Fruit fly (Drosophila melanogaster) whole organism, embryonic: ENCODE data around the gene FipoQ.

ENCODE experiments used
- Blimp-1 ChIP-seq: fragments of 200-800 bp; sonication (Bioruptor generic); optimal IDR thresholded peaks from 3 replicates; lab custom pipeline; 2018; ENCODE audit warnings: missing biosample characterization, missing genetic modification characterization, mild to moderate bottlenecking, moderate library complexity, missing genetic modification reagents
- Bteb2 ChIP-seq: fragments of 200-800 bp; sonication (Bioruptor generic); optimal IDR thresholded peaks from 2 replicates; lab custom pipeline; 2016; ENCODE audit warnings: missing biosample characterization, missing genetic modification characterization
- CG10979 ChIP-seq: fragments of 200-800 bp; sonication (Bioruptor generic); optimal IDR thresholded peaks from 2 replicates; lab custom pipeline; 2018; ENCODE audit warnings: missing biosample characterization, mild to moderate bottlenecking, missing genetic modification characterization, moderate library complexity
- CG12071 ChIP-seq: fragments of 200-800 bp; sonication (Bioruptor generic); optimal IDR thresholded peaks from 3 replicates; lab custom pipeline; 2018; ENCODE audit warnings: missing biosample characterization, mild to moderate bottlenecking, missing genetic modification characterization
- CG1233 ChIP-seq: fragments of 200-800 bp; sonication (Bioruptor generic); optimal IDR thresholded peaks from 4 replicates; lab custom pipeline; 2018; ENCODE audit warnings: missing biosample characterization, mild to moderate bottlenecking, missing genetic modification characterization
- CG12391 ChIP-seq: fragments of 200-800 bp; sonication (Bioruptor generic); optimal IDR thresholded peaks from 3 replicates; lab custom pipeline; 2018; ENCODE audit warnings: missing biosample characterization, mild to moderate bottlenecking, missing genetic modification characterization, moderate library complexity
- CG12942 ChIP-seq: fragments of 200-800 bp; sonication (Bioruptor generic); optimal IDR thresholded peaks from 3 replicates; lab custom pipeline; 2016; ENCODE audit warnings: missing biosample characterization, missing genetic modification characterization
- CG15696 ChIP-seq: fragments of 200-800 bp; sonication (Bioruptor generic); optimal IDR thresholded peaks from 2 replicates; lab custom pipeline; 2019; ENCODE audit warnings: missing biosample characterization, mild to moderate bottlenecking, missing genetic modification characterization, moderate library complexity
- CG16815 ChIP-seq: fragments of 200-800 bp; sonication (Bioruptor generic); optimal IDR thresholded peaks from 3 replicates; lab custom pipeline; 2017; ENCODE audit warnings: missing biosample characterization, mild to moderate bottlenecking, missing genetic modification characterization
- CG17829 ChIP-seq: fragments of 200-800 bp; optimal IDR thresholded peaks from 2 replicates; lab custom pipeline; 2019; ENCODE audit warnings: missing biosample characterization, mild to moderate bottlenecking, missing genetic modification characterization, moderate library complexity
- CG18262 ChIP-seq: fragments of 200-800 bp; optimal IDR thresholded peaks from 3 replicates; lab custom pipeline; 2019; ENCODE audit warnings: missing biosample characterization, mild to moderate bottlenecking, missing genetic modification characterization, moderate library complexity
- CG2202 ChIP-seq: fragments of 200-800 bp; sonication (Bioruptor generic); optimal IDR thresholded peaks from 2 replicates; lab custom pipeline; 2018; ENCODE audit warnings: missing biosample characterization, mild to moderate bottlenecking, missing genetic modification characterization
- CG3065 ChIP-seq: fragments of 200-800 bp; sonication (Bioruptor generic); optimal IDR thresholded peaks from 2 replicates; lab custom pipeline; 2016; ENCODE audit warnings: missing biosample characterization, missing genetic modification characterization
- CG3407 ChIP-seq: fragments of 200-800 bp; sonication (Bioruptor generic); optimal IDR thresholded peaks from 2 replicates; lab custom pipeline; 2018; ENCODE audit warnings: missing biosample characterization, mild to moderate bottlenecking, missing genetic modification characterization
- D ChIP-seq, 2 experiments: fragments of 200-800 bp in 1 of 2; fragments of >200 bp in 1 of 2; sonication (Bioruptor generic) in 1 of 2; optimal IDR thresholded peaks; 2 replicates in 1 of 2; 3 replicates in 1 of 2; lab custom pipeline; 2017; ENCODE audit warnings: mild to moderate bottlenecking in 1 of 2, missing biosample characterization in 1 of 2, missing genetic modification characterization in 1 of 2, missing genetic modification reagents in 1 of 2
- Dbx ChIP-seq: fragments of 200-800 bp; sonication (Bioruptor generic); IDR thresholded peaks from 3 replicates; pipeline ENCODE4 v1.3.6; 2022; ENCODE audit warnings: missing biosample characterization, missing genetic modification characterization
- Dip3 ChIP-seq: fragments of 200-800 bp; sonication (Bioruptor generic); optimal IDR thresholded peaks from 3 replicates; lab custom pipeline; 2016; ENCODE audit warnings: missing biosample characterization, missing genetic modification characterization
- Dref ChIP-seq: fragments of 200-800 bp; sonication (Bioruptor generic); IDR thresholded peaks from 2 replicates; pipeline ENCODE4 v1.3.6; 2022; ENCODE audit warnings: missing biosample characterization, missing genetic modification characterization
- Kr ChIP-seq: fragments of 200-800 bp; sonication (Bioruptor generic); optimal IDR thresholded peaks from 2 replicates; lab custom pipeline; 2017; ENCODE audit warnings: missing biosample characterization, mild to moderate bottlenecking, missing genetic modification characterization
- Lpt ChIP-seq: fragments of >200 bp; optimal IDR thresholded peaks from 2 replicates; lab custom pipeline; 2018; ENCODE audit warnings: missing biosample characterization, missing genetic modification characterization
- Med ChIP-seq: fragments of 200-800 bp; sonication (Bioruptor generic); peaks from one replicate; lab custom pipeline; 2016; ENCODE audit warnings: missing biosample characterization, missing genetic modification characterization, mild to moderate bottlenecking, inconsistent platforms, moderate library complexity
- Stat92E ChIP-seq, 3 experiments: fragments of >200 bp in 2 of 3; fragments of 200-800 bp in 1 of 3; sonication (Bioruptor generic) in 1 of 3; optimal IDR thresholded peaks; 2 replicates each; lab custom pipeline; 2017 to 2019; ENCODE audit warnings: missing biosample characterization in 3 of 3, missing genetic modification characterization in 3 of 3, mild to moderate bottlenecking in 1 of 3, moderate library complexity in 1 of 3
- Usf ChIP-seq: fragments of 200-800 bp; sonication (Bioruptor generic); optimal IDR thresholded peaks from 2 replicates; lab custom pipeline; 2017; ENCODE audit warnings: missing genotype, missing biosample characterization, missing genetic modification characterization
- Xrp1 ChIP-seq: fragments of 200-800 bp; sonication (Bioruptor generic); IDR thresholded peaks from 2 replicates; pipeline ENCODE4 v1.3.6; 2022; ENCODE audit warnings: missing biosample characterization, missing genetic modification characterization
- ap ChIP-seq: fragments of 200-800 bp; sonication (Bioruptor generic); IDR thresholded peaks from 2 replicates; pipeline ENCODE4 v1.3.6; 2022; ENCODE audit warnings: missing biosample characterization, missing genetic modification characterization
- chif ChIP-seq, 2 experiments: fragments of 200-800 bp; sonication (Bioruptor generic); optimal IDR thresholded peaks; 3 replicates each; lab custom pipeline; 2016; ENCODE audit warnings: missing biosample characterization in 2 of 2, missing genetic modification characterization in 2 of 2
- disco-r ChIP-seq: fragments of 200-800 bp; sonication (Bioruptor generic); optimal IDR thresholded peaks from 2 replicates; lab custom pipeline; 2016; ENCODE audit warnings: missing biosample characterization, missing genetic modification characterization
- dmrt11E ChIP-seq: fragments of 200-800 bp; sonication (Bioruptor generic); optimal IDR thresholded peaks from 3 replicates; lab custom pipeline; 2018; ENCODE audit warnings: missing biosample characterization, mild to moderate bottlenecking, missing genetic modification characterization, moderate library complexity
- exex ChIP-seq: fragments of 200-800 bp; sonication (Bioruptor generic); optimal IDR thresholded peaks from 4 replicates; lab custom pipeline; 2018; ENCODE audit warnings: missing biosample characterization, mild to moderate bottlenecking, missing genetic modification characterization, moderate library complexity
- fru ChIP-seq: fragments of >200 bp; optimal IDR thresholded peaks from 2 replicates; lab custom pipeline; 2017
- gem ChIP-seq: fragments of 200-800 bp; sonication (Bioruptor generic); optimal IDR thresholded peaks from 2 replicates; lab custom pipeline; 2019; ENCODE audit warnings: missing biosample characterization, mild to moderate bottlenecking, missing genetic modification characterization, moderate library complexity
- gsb ChIP-seq: fragments of 200-800 bp; sonication (Bioruptor generic); IDR thresholded peaks from 2 replicates; pipeline ENCODE4 v1.3.6; 2022; ENCODE audit warnings: missing biosample characterization, missing genetic modification characterization
- gsb-n ChIP-seq: fragments of 200-800 bp; sonication (Bioruptor generic); optimal IDR thresholded peaks from 3 replicates; lab custom pipeline; 2018; ENCODE audit warnings: missing biosample characterization, mild to moderate bottlenecking, missing genetic modification characterization
- lola ChIP-seq, 3 experiments: fragments of >200 bp in 2 of 3; fragments of 200-800 bp in 1 of 3; sonication (Bioruptor generic) in 1 of 3; optimal IDR thresholded peaks; 2 replicates each; lab custom pipeline; 2017 to 2019; ENCODE audit warnings: missing biosample characterization in 3 of 3, missing genetic modification characterization in 3 of 3, mild to moderate bottlenecking in 1 of 3, moderate library complexity in 1 of 3
- nmo ChIP-seq: fragments of 200-800 bp; sonication (Bioruptor generic); optimal IDR thresholded peaks from 2 replicates; lab custom pipeline; 2018; ENCODE audit warnings: missing biosample characterization, mild to moderate bottlenecking, missing genetic modification characterization, moderate library complexity
- prd ChIP-seq, 3 experiments: fragments of >200 bp in 2 of 3; fragments of 200-800 bp in 1 of 3; sonication (Bioruptor generic) in 1 of 3; optimal IDR thresholded peaks in 2 of 3; IDR thresholded peaks in 1 of 3; 2 replicates in 2 of 3; 3 replicates in 1 of 3; pipeline versions ENCODE4 v1.3.6 to Lab custom; 2017 to 2022; ENCODE audit warnings: missing biosample characterization in 1 of 3, missing genetic modification characterization in 1 of 3
- sens ChIP-seq: fragments of 200-800 bp; sonication (Bioruptor generic); peaks from one replicate; lab custom pipeline; 2016; ENCODE audit warnings: missing biosample characterization, missing genetic modification characterization
- tll ChIP-seq, 2 experiments: fragments of 200-800 bp in 1 of 2; fragments of >200 bp in 1 of 2; sonication (Bioruptor generic) in 1 of 2; optimal IDR thresholded peaks; 2 replicates each; lab custom pipeline; 2017 to 2019; ENCODE audit warnings: missing biosample characterization in 2 of 2, missing genetic modification characterization in 2 of 2, mild to moderate bottlenecking in 1 of 2, moderate library complexity in 1 of 2
- zen ChIP-seq: fragments of 200-800 bp; sonication (Bioruptor generic); optimal IDR thresholded peaks from 3 replicates; lab custom pipeline; 2018; ENCODE audit warnings: missing biosample characterization, mild to moderate bottlenecking, missing genetic modification characterization, moderate library complexity
- zf30C ChIP-seq: fragments of 200-800 bp; sonication (Bioruptor generic); optimal IDR thresholded peaks from 3 replicates; lab custom pipeline; 2018; ENCODE audit warnings: missing biosample characterization, mild to moderate bottlenecking, missing genetic modification characterization

Gene FipoQ

DNA sequence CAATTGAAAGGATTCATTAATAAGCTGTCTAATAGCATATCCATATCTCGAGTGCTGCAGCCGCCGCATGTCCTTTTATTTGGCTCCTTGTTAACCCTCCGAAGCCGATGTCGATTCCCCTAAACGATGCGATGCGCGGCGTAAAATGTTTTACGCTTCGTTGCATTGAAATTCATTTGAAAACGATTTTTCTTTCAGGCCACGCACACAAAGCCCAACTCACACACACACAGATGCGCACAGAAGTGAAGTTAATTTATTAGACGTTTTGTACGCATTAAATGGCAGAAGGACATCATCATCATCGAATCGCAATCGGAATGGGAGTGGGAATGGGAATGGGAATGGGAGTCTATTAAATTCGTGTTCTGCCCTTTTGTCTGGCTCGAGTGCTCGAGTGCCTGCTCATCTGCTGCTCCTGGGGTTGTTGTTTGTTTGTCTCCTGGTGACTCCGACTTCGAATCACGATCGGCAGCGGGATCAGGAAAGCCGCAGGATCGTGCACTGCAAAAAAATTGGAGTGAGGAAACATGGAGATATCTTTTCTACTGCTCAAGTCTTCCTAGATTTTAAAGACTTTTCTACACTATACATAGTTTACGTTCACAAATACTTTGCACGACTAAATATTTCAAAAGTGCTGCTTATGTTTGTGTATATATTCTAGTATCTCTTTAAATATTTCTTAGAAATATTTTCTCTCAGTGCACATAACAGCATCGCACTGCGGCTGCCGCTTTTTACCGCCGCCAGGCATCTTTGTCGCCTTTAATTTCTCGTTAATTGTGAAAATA lies 46.6 kb downstream of the FipoQ start (continued):
- TF ChIP-seq gsb (GFP tag; lab: Robert Waterston, UW) (no peak), CG16815 (GFP tag; lab: Kevin White, UChicago) (peak; percentile 44), Kr (GFP tag; lab: Kevin White, UChicago) (no peak), ap (no peak), Lpt (GFP tag; lab: Kevin White, UChicago) (no peak), Dip3 (GFP tag; lab: Kevin White, UChicago) (no peak), Dref (GFP tag; lab: Robert Waterston, UW) (no peak)

DNA sequence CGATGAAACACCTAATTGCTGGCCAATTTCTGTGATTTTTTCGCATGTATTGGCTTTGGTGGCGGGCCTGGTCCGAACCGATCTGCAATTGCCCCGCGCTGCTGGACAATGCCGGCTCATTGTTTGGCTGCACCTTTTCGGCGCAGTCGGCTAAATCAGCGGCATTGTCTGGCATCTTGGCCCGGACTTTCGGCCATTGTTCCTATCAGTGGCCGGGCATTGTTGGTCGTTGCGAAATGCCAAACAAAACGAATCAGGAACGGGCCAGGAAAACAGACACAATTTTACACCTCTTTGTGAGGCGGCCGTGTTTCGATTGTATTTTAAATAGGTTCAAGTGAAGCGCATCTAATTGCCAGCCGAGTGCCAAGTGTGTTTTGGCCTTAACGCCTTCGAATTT lies 50.6 kb downstream of the FipoQ start:
- TF ChIP-seq zen (tag; lab: Kevin White, UChicago) (peak; percentile 69), D (optimal IDR thresholded peaks at IDR 0.05; lab: Kevin White, UChicago) (peak; percentile 96), D (GFP tag; optimal IDR thresholded peaks at IDR 0.05; lab: Kevin White, UChicago) (no peak), prd (optimal IDR thresholded peaks at IDR 0.05; lab: Kevin White, UChicago) (no peak), prd (GFP tag; IDR thresholded peaks at IDR 0.05; lab: Robert Waterston, UW) (0 out of 3 replicates have a peak, but pooled peaks have one; percentile 12), CG12942 (GFP tag; lab: Kevin White, UChicago) (no peak), CG1233 (no peak), tll (GFP tag; optimal IDR thresholded peaks at IDR 0.05; lab: Kevin White, UChicago) (peak in 1 of 2 experiments; percentile 37)

DNA sequence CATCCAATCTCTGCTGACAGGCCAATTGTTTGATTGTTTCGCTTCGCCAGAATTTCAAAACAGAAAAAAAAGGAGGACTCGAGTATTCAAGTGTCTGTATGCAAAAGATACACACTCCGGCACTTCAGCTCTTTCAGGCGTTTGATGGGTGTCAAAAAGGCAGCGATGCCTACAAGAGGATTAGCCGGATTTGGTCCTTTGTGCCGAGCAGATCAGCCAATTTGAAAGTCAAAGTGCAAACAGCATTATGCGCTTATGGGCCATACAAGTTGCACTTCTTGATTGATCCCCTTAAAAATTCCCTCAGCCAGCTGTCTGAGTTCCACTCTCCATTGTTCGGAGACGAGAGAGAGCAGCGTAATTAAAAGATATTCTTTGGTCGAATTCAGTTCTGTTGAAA lies 51.8 kb downstream of the FipoQ start:
- TF ChIP-seq tll (GFP tag; optimal IDR thresholded peaks at IDR 0.05; lab: Kevin White, UChicago) (peak in 1 of 2 experiments; percentile 96), CG3407 (no peak), D (optimal IDR thresholded peaks at IDR 0.05; lab: Kevin White, UChicago) (peak; percentile 67), D (GFP tag; optimal IDR thresholded peaks at IDR 0.05; lab: Kevin White, UChicago) (no peak)

DNA sequence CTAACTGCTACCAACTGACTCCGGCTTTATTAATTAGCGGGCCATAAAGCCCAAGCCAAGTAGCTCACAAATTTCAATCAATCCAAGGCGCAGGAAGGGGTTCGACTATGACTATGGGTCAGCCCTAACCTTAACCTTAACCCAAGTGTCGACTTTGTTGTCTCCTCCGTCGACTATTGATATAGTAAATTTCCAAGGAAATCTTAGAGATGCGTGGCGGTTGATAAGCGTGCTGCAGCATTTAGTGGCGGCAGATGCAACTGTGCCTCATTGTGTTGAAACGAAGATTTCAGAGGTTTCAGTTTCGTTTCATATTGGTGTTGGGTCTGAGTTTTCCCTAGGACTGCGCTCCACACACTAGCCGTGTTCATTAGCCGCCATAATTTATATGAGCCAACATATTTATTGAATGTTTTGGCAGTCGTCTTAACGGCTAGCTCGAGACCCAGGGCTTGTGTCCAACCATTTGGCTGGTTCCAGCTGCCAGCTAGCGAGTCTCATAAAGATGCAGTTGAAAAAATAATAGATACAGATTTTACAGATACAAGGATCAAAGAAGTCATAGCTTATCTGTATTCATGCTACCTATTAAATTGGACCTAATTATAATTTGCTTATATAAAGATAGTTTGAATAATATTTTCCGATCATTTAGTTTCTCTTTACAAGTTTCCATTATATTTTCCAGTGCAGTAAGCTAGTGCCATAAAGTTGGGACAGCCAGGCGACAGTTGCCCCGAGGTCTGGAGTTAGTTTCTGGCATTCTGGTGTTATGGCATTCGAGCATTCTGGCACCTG lies 52.8 kb downstream of the FipoQ start:
- TF ChIP-seq disco-r (no peak), dmrt11E (tag; lab: Kevin White, UChicago) (peak; percentile 80), chif (GFP tag; optimal IDR thresholded peaks at IDR 0.05; lab: Kevin White, UChicago) (peak in 1 of 2 experiments; percentile 5), zf30C (peak; percentile 35), Bteb2 (no peak), sens (GFP tag; lab: Kevin White, UChicago) (peak; percentile 75), CG10979 (tag; lab: Kevin White, UChicago) (peak; percentile 49), Blimp-1 (GFP tag; lab: Kevin White, UChicago) (peak; percentile 3), CG2202 (tag; lab: Kevin White, UChicago) (peak; percentile 3), exex (tag; lab: Kevin White, UChicago) (no peak), Stat92E (GFP tag; optimal IDR thresholded peaks at IDR 0.05; lab: Kevin White, UChicago) (peak in 1 of 3 experiments; percentile 94), gem (tag; lab: Kevin White, UChicago) (peak; percentile 39), fru (lab: Kevin White, UChicago) (no peak), lola (GFP tag; optimal IDR thresholded peaks at IDR 0.05; lab: Kevin White, UChicago) (peak in 1 of 3 experiments; percentile 64), CG12391 (tag; lab: Kevin White, UChicago) (peak; percentile 26), Usf (GFP tag; lab: Kevin White, UChicago) (no peak), CG12071 (no peak), CG17829 (tag; lab: Kevin White, UChicago) (peak; percentile 37), Dbx (GFP tag; lab: Robert Waterston, UW) (no peak), CG3065 (GFP tag; lab: Kevin White, UChicago) (no peak), CG15696 (tag; lab: Kevin White, UChicago) (peak; percentile 49), nmo (peak; percentile 8), gsb-n (tag; lab: Kevin White, UChicago) (no peak), Med (GFP tag; lab: Kevin White, UChicago) (peak; percentile 17), CG18262 (peak; percentile 20), Xrp1 (GFP tag; lab: Robert Waterston, UW) (peak; percentile 32; the same call in 1 of the 2 replicates)
